Worm (Caenorhabditis elegans): ENCODE data around the gene C45B11.6.
A peak's percentile ranks its signal among the peaks of the same experiment; 100 is the strongest.

The C45B11.6 gene

ce11 chrV:11087119-11087518 is 43.3 kb downstream of the C45B11.6 start:
- TF ChIP-seq zim-3 (tag; optimal IDR thresholded peaks at IDR 0.05) = no peak
- peak; percentile 40 for TF ChIP-seq lin-40 (tag; optimal IDR thresholded peaks at IDR 0.05)
- no peak for TF ChIP-seq rec-8 (tag; optimal IDR thresholded peaks at IDR 0.05)
- no peak for TF ChIP-seq tlf-1 (GFP tag; optimal IDR thresholded peaks at IDR 0.05)
- TF ChIP-seq nhr-80 (tag; optimal IDR thresholded peaks at IDR 0.05) = peak; percentile 6
- no peak for TF ChIP-seq ztf-6 (GFP tag; IDR thresholded peaks at IDR 0.05)
- no peak for TF ChIP-seq snpc-1.3 (tag; optimal IDR thresholded peaks at IDR 0.05; ENCODE audit: insufficient read depth)

ce11 chrV:11087519-11087998 is 43.7 kb downstream of the C45B11.6 start, which contains the start of gene Y42A5A.1:
Gene Y42A5A.1, plus strand, starts transcription at chrV:11087948.
- TF ChIP-seq die-1 (tag; optimal IDR thresholded peaks at IDR 0.05) = peak; percentile 13
- no peak for TF ChIP-seq C06A6.2 (GFP tag; conservative IDR thresholded peaks at IDR 0.05)

- TF ChIP-seq ztf-18 (tag; optimal IDR thresholded peaks at IDR 0.05) (no peak), bed-1 (GFP tag; IDR thresholded peaks at IDR 0.05) (no peak), mes-4 (tag; optimal IDR thresholded peaks at IDR 0.05) (no peak), repo-1 (tag; optimal IDR thresholded peaks at IDR 0.05) (no peak), hlh-12 (tag; optimal IDR thresholded peaks at IDR 0.05) (no peak), C17E4.6 (GFP tag; IDR thresholded peaks at IDR 0.05) (no peak), ceh-79 (tag; optimal IDR thresholded peaks at IDR 0.05) (no peak), nhr-80 (tag; optimal IDR thresholded peaks at IDR 0.05) (no peak), F49E8.2 (tag; optimal IDR thresholded peaks at IDR 0.05; ENCODE audit: insufficient read depth) (no peak), K11D2.4 (GFP tag; IDR thresholded peaks at IDR 0.05) (no peak), Y79H2A.3 (GFP tag; conservative IDR thresholded peaks at IDR 0.05) (no peak)
Measured at ce11 chrV:11093163-11094091, 49.6 kb downstream of the C45B11.6 start, which contains the start of gene lact-8. Gene lact-8, minus strand, starts transcription at chrV:11093607.

- TF ChIP-seq somi-1 (GFP tag; optimal IDR thresholded peaks at IDR 0.05) (peak; percentile 43), lin-40 (tag; optimal IDR thresholded peaks at IDR 0.05) (peak; percentile 51), nfya-2 (GFP tag; IDR thresholded peaks at IDR 0.05) (no peak), ztf-26 (tag; optimal IDR thresholded peaks at IDR 0.05) (peak; percentile 78)
Measured at ce11 chrV:11094698-11095097, 50.8 kb downstream of the C45B11.6 start.
